Fruit fly (Drosophila melanogaster): ENCODE data around the gene CG15731.

DNA sequence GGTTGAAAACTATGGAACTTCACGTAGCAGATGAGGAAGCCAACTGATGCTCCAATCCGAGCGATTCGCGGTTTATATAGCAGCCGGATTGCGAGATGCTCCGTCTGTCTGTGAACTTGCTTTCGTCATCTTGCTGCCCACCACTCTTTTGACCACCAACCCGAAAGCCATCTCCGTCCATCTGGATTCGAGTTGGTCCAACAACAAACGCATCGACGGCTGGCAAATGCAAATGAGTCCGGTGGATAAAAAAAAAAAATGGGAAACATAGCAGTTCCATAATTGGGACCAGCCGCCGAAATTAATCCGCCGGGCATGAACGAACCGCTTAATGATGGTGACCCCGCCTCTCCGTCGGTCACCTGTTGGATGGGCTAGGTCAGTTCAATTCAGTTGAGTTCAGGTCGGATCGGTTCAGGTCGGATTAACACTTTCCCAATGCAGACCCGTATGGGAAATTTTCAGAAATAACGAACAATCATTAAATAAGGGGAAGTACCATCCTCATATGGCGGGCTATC lies at the start of gene CG15731:
- TF ChIP-seq CG33017 (tag; optimal IDR thresholded peaks at IDR 0.05) (no peak), CG14711 (tag; optimal IDR thresholded peaks at IDR 0.05) (no peak), tj (GFP tag; optimal IDR thresholded peaks at IDR 0.05) (no peak), Clk (GFP tag; optimal IDR thresholded peaks at IDR 0.05) (no peak), CG7045 (GFP tag; optimal IDR thresholded peaks at IDR 0.05) (no peak), Mnt (GFP tag; optimal IDR thresholded peaks at IDR 0.05) (no peak), CG1620 (GFP tag; optimal IDR thresholded peaks at IDR 0.05) (no peak), pad (GFP tag; optimal IDR thresholded peaks at IDR 0.05) (no peak), toe (GFP tag; optimal IDR thresholded peaks at IDR 0.05) (no peak), cnc (optimal IDR thresholded peaks at IDR 0.05) (no peak), cic (GFP tag; optimal IDR thresholded peaks at IDR 0.05) (no peak), bab1 (GFP tag; optimal IDR thresholded peaks at IDR 0.05) (no peak), ovo (GFP tag; optimal IDR thresholded peaks at IDR 0.05) (no peak), CG5204 (GFP tag; optimal IDR thresholded peaks at IDR 0.05) (no peak)

All from whole organism, adult.